Worm (Caenorhabditis elegans) whole organism, L2 larva: Measurements from ENCODE around the gene herd-1.

Source experiments
- C34F6.9 ChIP-seq: fragments of 150-350 bp; optimal IDR thresholded peaks from 2 replicates; lab custom pipeline; 2014; ENCODE audit warnings: missing biosample characterization, missing genetic modification characterization
- F13H6.1 ChIP-seq: sonication (generic microtip); optimal IDR thresholded peaks from 2 replicates; lab custom pipeline; 2016; ENCODE audit warnings: missing genetic modification characterization, missing compliant biosample characterization
- Y55F3AM.14 ChIP-seq: fragments of 200-800 bp; sonication (Bioruptor generic); optimal IDR thresholded peaks from 2 replicates; lab custom pipeline; 2018; ENCODE audit warnings: mild to moderate bottlenecking, missing genetic modification characterization, missing compliant biosample characterization
- ZK546.5 ChIP-seq: sonication (generic microtip); optimal IDR thresholded peaks from 2 replicates; lab custom pipeline; 2017; ENCODE audit warnings: missing biosample characterization, missing genetic modification characterization
- alr-1 ChIP-seq: fragments of 150-350 bp; optimal IDR thresholded peaks from 2 replicates; lab custom pipeline; 2014; ENCODE audit warnings: missing biosample characterization, missing genetic modification characterization
- blmp-1 ChIP-seq: sonication (generic microtip); optimal IDR thresholded peaks from 2 replicates; lab custom pipeline; 2017; ENCODE audit warnings: missing genetic modification characterization, mild to moderate bottlenecking, missing compliant biosample characterization, antibody characterized with exemption, moderate library complexity; ENCODE audit not compliant: insufficient read depth
- ceh-82 ChIP-seq: fragments of 150-350 bp; optimal IDR thresholded peaks from 2 replicates; lab custom pipeline; 2014; ENCODE audit warnings: missing biosample characterization, missing genetic modification characterization
- crh-2 ChIP-seq: sonication (generic microtip); optimal IDR thresholded peaks from 2 replicates; lab custom pipeline; 2017; ENCODE audit warnings: missing biosample characterization, missing genetic modification characterization
- elt-3 ChIP-seq: sonication (generic microtip); optimal IDR thresholded peaks from 2 replicates; lab custom pipeline; 2017; ENCODE audit warnings: missing biosample characterization, missing genetic modification characterization
- fos-1 ChIP-seq: fragments of 150-350 bp; optimal IDR thresholded peaks from 2 replicates; lab custom pipeline; 2014; ENCODE audit warnings: missing biosample characterization, missing genetic modification characterization
- gmeb-1 ChIP-seq: fragments of 150-350 bp; optimal IDR thresholded peaks from 2 replicates; lab custom pipeline; 2014; ENCODE audit warnings: missing biosample characterization, missing genetic modification characterization
- lin-11 ChIP-seq: fragments of 150-350 bp; sonication (generic microtip); optimal IDR thresholded peaks from 2 replicates; lab custom pipeline; 2014; ENCODE audit warnings: missing biosample characterization, missing genetic modification characterization, inconsistent platforms, mixed read lengths
- mab-5 ChIP-seq: fragments of 150-350 bp; optimal IDR thresholded peaks from 2 replicates; lab custom pipeline; 2014; ENCODE audit warnings: missing biosample characterization, missing genetic modification characterization
- mbf-1 ChIP-seq: sonication (generic microtip); optimal IDR thresholded peaks from 2 replicates; lab custom pipeline; 2017; ENCODE audit warnings: missing biosample characterization, missing genetic modification characterization
- nhr-12 ChIP-seq: fragments of 150-350 bp; optimal IDR thresholded peaks from 2 replicates; lab custom pipeline; 2014; ENCODE audit warnings: missing biosample characterization, missing genetic modification characterization
- nhr-129 ChIP-seq: fragments of 150-350 bp; optimal IDR thresholded peaks from 2 replicates; lab custom pipeline; 2014; ENCODE audit warnings: missing biosample characterization, missing genetic modification characterization
- nhr-21 ChIP-seq: fragments of 150-350 bp; optimal IDR thresholded peaks from 2 replicates; lab custom pipeline; 2014; ENCODE audit warnings: missing biosample characterization, missing genetic modification characterization
- nhr-23 ChIP-seq: fragments of 150-350 bp; optimal IDR thresholded peaks from 2 replicates; lab custom pipeline; 2014; ENCODE audit warnings: missing biosample characterization, missing genetic modification reagents, missing genetic modification characterization
- nhr-25 ChIP-seq: fragments of 150-350 bp; sonication (generic microtip); optimal IDR thresholded peaks from 3 replicates; lab custom pipeline; 2014; ENCODE audit warnings: missing biosample characterization, missing genetic modification characterization
- nhr-6 ChIP-seq: fragments of 150-350 bp; optimal IDR thresholded peaks from 2 replicates; lab custom pipeline; 2014; ENCODE audit warnings: missing biosample characterization, missing genetic modification characterization
- nhr-77 ChIP-seq: fragments of 150-350 bp; optimal IDR thresholded peaks from 2 replicates; lab custom pipeline; 2014; ENCODE audit warnings: missing biosample characterization, missing genetic modification characterization
- sma-3 ChIP-seq: sonication (generic microtip); optimal IDR thresholded peaks from 2 replicates; lab custom pipeline; 2016; ENCODE audit warnings: missing genetic modification reagents, missing genetic modification characterization, missing compliant biosample characterization
- sma-9 ChIP-seq, 2 experiments: fragments of 150-350 bp in 1 of 2; sonication (generic microtip) in 1 of 2; optimal IDR thresholded peaks; 2 replicates each; lab custom pipeline; 2014 to 2016; ENCODE audit warnings: missing genetic modification characterization in 2 of 2, mild to moderate bottlenecking in 1 of 2, missing biosample characterization in 1 of 2, missing compliant biosample characterization in 1 of 2, missing genetic modification reagents in 1 of 2, moderate library complexity in 1 of 2
- unc-39 ChIP-seq: fragments of 150-350 bp; optimal IDR thresholded peaks from 2 replicates; lab custom pipeline; 2014; ENCODE audit warnings: missing biosample characterization, missing genetic modification characterization
- unc-55 ChIP-seq: fragments of 150-350 bp; sonication (generic microtip); optimal IDR thresholded peaks from 3 replicates; lab custom pipeline; 2014; ENCODE audit warnings: missing biosample characterization, missing genetic modification reagents, missing genetic modification characterization
- ztf-1 ChIP-seq: fragments of 200-800 bp; sonication (Bioruptor generic); conservative IDR thresholded peaks from 2 replicates; pipeline ENCODE4 v1.3.6; 2022; ENCODE audit warnings: missing genetic modification characterization, missing compliant biosample characterization

Gene herd-1

DNA sequence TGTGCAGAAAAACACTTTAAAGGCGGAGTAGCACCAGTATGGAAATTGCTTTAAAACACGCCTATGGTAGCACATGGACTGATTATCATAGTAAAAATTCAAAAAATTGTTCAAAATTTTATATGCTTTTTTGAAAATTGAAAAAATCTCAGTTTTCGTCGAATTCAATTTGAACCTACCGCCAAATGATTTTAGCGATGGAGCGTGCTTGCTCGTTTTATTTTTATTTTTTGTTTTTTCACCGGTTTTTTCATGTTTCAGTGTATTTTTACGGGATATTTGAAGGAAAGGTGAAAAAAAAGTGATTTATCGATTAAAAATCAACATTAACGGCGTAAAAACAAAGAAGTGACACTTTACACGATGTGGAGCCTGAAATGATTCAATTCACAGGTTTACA is 37.6 kb downstream of the herd-1 start:
- no peak for TF ChIP-seq unc-39 (tag; lab: Kevin White, UChicago)
- TF ChIP-seq unc-55 (GFP tag; lab: Kevin White, UChicago), result peak; percentile 15
- peak; percentile 44 for TF ChIP-seq gmeb-1 (tag; lab: Kevin White, UChicago)
- TF ChIP-seq nhr-6 (tag; lab: Kevin White, UChicago), result no peak
- TF ChIP-seq, all 48 proteins: peak for 2

DNA sequence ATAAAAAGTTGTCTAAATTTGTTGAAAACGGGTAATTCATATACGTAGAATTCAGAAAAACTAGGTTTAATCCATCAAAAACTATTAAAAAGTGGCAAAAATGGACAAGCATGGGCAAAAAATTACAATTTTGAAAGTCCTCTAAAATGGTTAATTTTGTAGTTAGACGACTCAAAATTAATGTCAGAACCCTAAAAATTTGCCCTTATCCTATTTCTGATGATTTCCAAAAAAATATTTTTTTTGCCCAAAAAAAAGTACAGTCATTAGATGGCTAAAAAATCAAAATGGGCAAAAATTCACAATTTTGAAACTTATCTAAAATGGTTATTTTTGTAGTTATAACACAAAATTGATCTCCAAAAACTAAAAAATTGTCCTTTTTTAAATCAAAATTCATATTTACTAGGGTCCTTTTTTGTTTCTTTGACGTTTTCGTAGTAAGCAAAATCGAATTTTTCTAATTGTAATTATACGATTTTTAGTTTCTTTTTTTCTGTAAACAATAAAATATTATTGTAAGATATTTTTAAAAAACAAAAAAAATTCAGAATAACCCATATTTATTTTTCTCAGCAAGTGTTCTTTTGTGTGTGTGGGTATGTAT is 41.0 kb downstream of the herd-1 start:
- TF ChIP-seq sma-9 (GFP tag; optimal IDR thresholded peaks at IDR 0.05; lab: Kevin White, UChicago) (no peak), sma-9 (tag; optimal IDR thresholded peaks at IDR 0.05; lab: Kevin White, UChicago) (no peak), mab-5 (tag; lab: Kevin White, UChicago) (no peak), Y55F3AM.14 (GFP tag; lab: Kevin White, UChicago) (no peak), nhr-25 (tag; lab: Kevin White, UChicago) (no peak), C34F6.9 (tag; lab: Kevin White, UChicago) (no peak), elt-3 (tag; lab: Kevin White, UChicago) (no peak), nhr-23 (no peak), ceh-82 (tag; lab: Kevin White, UChicago) (no peak), nhr-77 (tag; lab: Kevin White, UChicago) (no peak), F13H6.1 (tag; lab: Kevin White, UChicago) (no peak)

DNA sequence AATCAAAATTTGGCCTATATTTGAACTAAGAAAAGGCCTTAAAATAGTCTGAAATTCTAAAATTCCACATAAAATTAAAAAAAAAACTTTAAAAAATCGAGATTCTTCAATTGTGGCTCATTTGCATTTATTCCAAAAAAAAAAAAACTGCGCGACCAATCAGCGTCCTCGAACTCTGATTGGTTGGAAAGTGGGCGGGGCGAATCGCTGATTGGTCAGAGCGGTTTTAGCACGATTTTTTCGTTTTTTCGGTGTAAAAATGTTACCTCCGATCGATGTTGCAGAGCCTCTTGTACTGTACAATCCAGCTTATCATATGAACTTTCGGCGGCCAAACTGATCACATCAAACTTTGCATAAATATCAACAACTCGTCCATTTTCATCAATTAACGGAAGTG is 44.1 kb downstream of the herd-1 start:
- TF ChIP-seq nhr-21 (tag; lab: Kevin White, UChicago) (no peak), alr-1 (tag; lab: Kevin White, UChicago) (no peak)
- TF ChIP-seq, all 48 proteins: peak for 0

DNA sequence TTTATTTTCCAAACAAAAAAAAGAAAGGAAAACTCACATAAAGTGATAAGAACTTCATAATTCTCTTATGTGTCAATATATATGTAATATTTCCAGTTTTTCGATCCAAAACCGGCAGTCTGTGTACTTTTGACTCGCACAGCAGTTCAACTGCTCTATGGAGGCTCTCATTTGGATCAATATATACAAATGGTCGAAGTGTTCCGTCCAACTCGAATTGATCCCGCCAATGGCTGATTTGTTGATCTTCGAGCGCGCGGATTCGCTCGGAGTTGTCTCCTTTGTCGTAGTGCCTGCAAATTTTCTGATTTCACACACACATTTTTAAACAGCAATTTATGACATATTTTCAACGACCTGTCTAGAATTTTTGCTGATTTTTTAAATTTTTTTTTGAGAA is 46.3 kb downstream of the herd-1 start:
- TF ChIP-seq ZK546.5 (no peak), mbf-1 (tag; lab: Kevin White, UChicago) (no peak), nhr-129 (no peak), ztf-1 (GFP tag; lab: Robert Waterston, UW) (no peak), sma-3 (GFP tag; lab: Kevin White, UChicago) (no peak), nhr-12 (tag; lab: Kevin White, UChicago) (no peak), C34F6.9 (tag; lab: Kevin White, UChicago) (no peak)

DNA sequence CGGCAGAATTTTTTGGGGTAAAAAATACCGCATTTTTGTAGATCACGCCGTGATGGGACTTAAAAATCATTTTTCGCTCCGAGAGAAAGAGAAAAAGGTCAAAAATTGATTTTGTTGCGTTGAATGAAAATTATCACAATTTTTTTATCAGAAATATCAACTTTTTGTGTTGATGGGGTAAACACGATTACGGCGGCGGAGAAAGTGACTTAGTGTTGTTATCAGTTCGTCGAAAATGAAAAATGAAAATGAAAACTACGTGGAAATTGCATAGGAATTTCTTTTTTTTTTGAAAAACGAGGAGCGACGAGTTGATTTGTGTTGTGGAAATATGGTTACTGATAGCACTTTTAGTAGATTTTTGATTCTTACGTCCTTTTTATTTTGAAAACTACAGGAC is 52.1 kb downstream of the herd-1 start:
- TF ChIP-seq mab-5 (tag; lab: Kevin White, UChicago), result no peak
- peak; percentile 5 for TF ChIP-seq sma-9 (GFP tag; optimal IDR thresholded peaks at IDR 0.05; lab: Kevin White, UChicago)
- no peak for TF ChIP-seq sma-9 (tag; optimal IDR thresholded peaks at IDR 0.05; lab: Kevin White, UChicago)
- TF ChIP-seq elt-3 (tag; lab: Kevin White, UChicago), result no peak
- TF ChIP-seq fos-1 (tag; lab: Kevin White, UChicago), result peak; percentile 86
- peak; percentile 31 for TF ChIP-seq sma-3 (GFP tag; lab: Kevin White, UChicago)
- peak; percentile 35 for TF ChIP-seq blmp-1 (tag; lab: Kevin White, UChicago)
- TF ChIP-seq lin-11 (tag; lab: Kevin White, UChicago), result no peak
- no peak for TF ChIP-seq alr-1 (tag; lab: Kevin White, UChicago)
- peak; percentile 57 for TF ChIP-seq crh-2
- TF ChIP-seq, all 48 proteins: peak for 5
